Worm (Caenorhabditis elegans) whole organism, early embryonic: ENCODE data around the gene T13F3.4.

Experiments
- B0310.2 ChIP-seq: sonication (generic microtip); optimal IDR thresholded peaks from 2 replicates; lab custom pipeline; 2016; ENCODE audit warnings: mild to moderate bottlenecking, missing genetic modification characterization, missing compliant biosample characterization
- F13C5.2 ChIP-seq: sonication (generic microtip); optimal IDR thresholded peaks from 2 replicates; lab custom pipeline; 2017; ENCODE audit warnings: mild to moderate bottlenecking, missing genetic modification characterization, inconsistent platforms, missing compliant biosample characterization
- aly-1 ChIP-seq: sonication (generic microtip); optimal IDR thresholded peaks from 2 replicates; lab custom pipeline; 2016; ENCODE audit warnings: missing genetic modification characterization, missing compliant biosample characterization
- ama-1 ChIP-seq: fragments of 150-350 bp; optimal IDR thresholded peaks from 2 replicates; lab custom pipeline; 2014
- ceh-13 ChIP-seq: fragments of 200-800 bp; sonication (Bioruptor generic); optimal IDR thresholded peaks from 2 replicates; lab custom pipeline; 2018; ENCODE audit warnings: mild to moderate bottlenecking, missing genetic modification characterization, missing compliant biosample characterization
- ceh-36 ChIP-seq: sonication (generic microtip); optimal IDR thresholded peaks from 2 replicates; lab custom pipeline; 2016; ENCODE audit warnings: missing genetic modification characterization, inconsistent platforms, missing compliant biosample characterization
- ets-7 ChIP-seq: sonication (generic microtip); optimal IDR thresholded peaks from 2 replicates; lab custom pipeline; 2016; ENCODE audit warnings: missing genotype, missing genetic modification characterization, missing compliant biosample characterization
- flt-1 ChIP-seq: fragments of 200-800 bp; sonication (Bioruptor generic); IDR thresholded peaks from 2 replicates; pipeline ENCODE4 v1.3.6; 2022; ENCODE audit warnings: missing genetic modification characterization, missing compliant biosample characterization
- hmbx-1 ChIP-seq: sonication (generic microtip); optimal IDR thresholded peaks from 2 replicates; lab custom pipeline; 2016; ENCODE audit warnings: mild to moderate bottlenecking, missing genetic modification characterization, missing compliant biosample characterization
- hmg-4 ChIP-seq: fragments of 200-800 bp; sonication (Bioruptor generic); optimal IDR thresholded peaks from 2 replicates; lab custom pipeline; 2018; ENCODE audit warnings: mild to moderate bottlenecking, missing genetic modification characterization, missing compliant biosample characterization
- hnd-1 ChIP-seq: sonication (generic microtip); optimal IDR thresholded peaks from 2 replicates; lab custom pipeline; 2016; ENCODE audit warnings: missing genetic modification characterization, missing compliant biosample characterization
- pes-1 ChIP-seq: fragments of 200-800 bp; sonication (Bioruptor generic); IDR thresholded peaks from 2 replicates; pipeline ENCODE4 v1.3.6; 2022; ENCODE audit warnings: missing genetic modification reagents, missing genetic modification characterization, missing compliant biosample characterization
- scrt-1 ChIP-seq: fragments of 200-800 bp; sonication (Bioruptor generic); IDR thresholded peaks from 2 replicates; pipeline ENCODE4 v1.3.6; 2022; ENCODE audit warnings: missing genetic modification characterization, missing compliant biosample characterization
- sea-1 ChIP-seq: fragments of 200-800 bp; sonication (Bioruptor generic); conservative IDR thresholded peaks from 2 replicates; pipeline ENCODE4 v1.3.6; 2022; ENCODE audit warnings: missing genetic modification characterization, missing compliant biosample characterization
- tbx-11 ChIP-seq: fragments of 200-800 bp; sonication (Bioruptor generic); IDR thresholded peaks from 2 replicates; pipeline ENCODE4 v1.3.6; 2022; ENCODE audit warnings: missing genetic modification characterization, missing compliant biosample characterization
- tbx-37 ChIP-seq: fragments of 200-800 bp; sonication (Bioruptor generic); conservative IDR thresholded peaks from 2 replicates; pipeline ENCODE4 v1.3.6; 2022; ENCODE audit warnings: missing genetic modification reagents, missing genetic modification characterization, missing compliant biosample characterization
- tra-4 ChIP-seq: sonication (generic microtip); optimal IDR thresholded peaks from 2 replicates; lab custom pipeline; 2017; ENCODE audit warnings: missing genetic modification characterization, missing compliant biosample characterization

The T13F3.4 gene

ce11 chrV:16229896-16230295, 36.5 kb downstream of the T13F3.4 start, which contains the start of the genes F21H7.2 and F21H7.12:
Gene F21H7.2, minus strand, starts transcription at chrV:16229996.
Gene F21H7.12, plus strand, starts transcription at chrV:16230165.
- no peak for TF ChIP-seq ets-7 (tag; lab: Kevin White, UChicago)
- no peak for TF ChIP-seq F13C5.2 (tag; lab: Kevin White, UChicago)
- no peak for TF ChIP-seq hnd-1
- TF ChIP-seq aly-1 (tag; lab: Kevin White, UChicago) = no peak
- no peak for TF ChIP-seq tbx-37 (GFP tag; lab: Robert Waterston, UW)
- no peak for TF ChIP-seq sea-1
- no peak for TF ChIP-seq ceh-36 (tag; lab: Kevin White, UChicago)

ce11 chrV:16229439-16229838, 37.0 kb downstream of the T13F3.4 start:
- TF ChIP-seq flt-1 (GFP tag; lab: Robert Waterston, UW) (no peak), hmbx-1 (tag; lab: Kevin White, UChicago) (no peak), ceh-36 (tag; lab: Kevin White, UChicago) (no peak), ama-1 (lab: Kevin White, UChicago) (no peak), hnd-1 (no peak), ets-7 (tag; lab: Kevin White, UChicago) (no peak), tbx-37 (GFP tag; lab: Robert Waterston, UW) (no peak), pes-1 (GFP tag; lab: Robert Waterston, UW) (no peak), aly-1 (tag; lab: Kevin White, UChicago) (no peak), hmg-4 (GFP tag; lab: Kevin White, UChicago) (no peak), ceh-13 (GFP tag; lab: Kevin White, UChicago) (no peak), B0310.2 (no peak), scrt-1 (GFP tag; lab: Robert Waterston, UW) (no peak), sea-1 (no peak), F13C5.2 (tag; lab: Kevin White, UChicago) (no peak), tra-4 (tag; lab: Kevin White, UChicago) (no peak), tbx-11 (GFP tag; lab: Robert Waterston, UW) (no peak)

ce11 chrV:16226581-16226980, 39.8 kb downstream of the T13F3.4 start, which contains the start of gene F11A5.13:
Gene F11A5.13, minus strand, starts transcription at chrV:16226681.
- TF ChIP-seq flt-1 (GFP tag; lab: Robert Waterston, UW) (no peak), ets-7 (tag; lab: Kevin White, UChicago) (no peak), ama-1 (lab: Kevin White, UChicago) (no peak), pes-1 (GFP tag; lab: Robert Waterston, UW) (no peak), hmg-4 (GFP tag; lab: Kevin White, UChicago) (no peak), aly-1 (tag; lab: Kevin White, UChicago) (no peak), B0310.2 (no peak), F13C5.2 (tag; lab: Kevin White, UChicago) (no peak), tbx-11 (GFP tag; lab: Robert Waterston, UW) (no peak), tbx-37 (GFP tag; lab: Robert Waterston, UW) (no peak), sea-1 (no peak), hnd-1 (no peak), hmbx-1 (tag; lab: Kevin White, UChicago) (no peak), tra-4 (tag; lab: Kevin White, UChicago) (no peak), scrt-1 (GFP tag; lab: Robert Waterston, UW) (no peak), ceh-36 (tag; lab: Kevin White, UChicago) (no peak), ceh-13 (GFP tag; lab: Kevin White, UChicago) (no peak)

ce11 chrV:16225524-16226116, 40.8 kb downstream of the T13F3.4 start:
- TF ChIP-seq aly-1 (tag; lab: Kevin White, UChicago) = no peak
- TF ChIP-seq B0310.2 = no peak
- TF ChIP-seq hmbx-1 (tag; lab: Kevin White, UChicago) = no peak
- TF ChIP-seq flt-1 (GFP tag; lab: Robert Waterston, UW) = no peak
- TF ChIP-seq pes-1 (GFP tag; lab: Robert Waterston, UW) = no peak
- no peak for TF ChIP-seq tbx-11 (GFP tag; lab: Robert Waterston, UW)
- TF ChIP-seq ama-1 (lab: Kevin White, UChicago) = no peak
- TF ChIP-seq sea-1 = no peak
- TF ChIP-seq scrt-1 (GFP tag; lab: Robert Waterston, UW) = no peak
- TF ChIP-seq ceh-13 (GFP tag; lab: Kevin White, UChicago) = no peak
- no peak for TF ChIP-seq ets-7 (tag; lab: Kevin White, UChicago)
- TF ChIP-seq hmg-4 (GFP tag; lab: Kevin White, UChicago) = no peak
- no peak for TF ChIP-seq tbx-37 (GFP tag; lab: Robert Waterston, UW)
- TF ChIP-seq hnd-1 = no peak
- no peak for TF ChIP-seq F13C5.2 (tag; lab: Kevin White, UChicago)
- no peak for TF ChIP-seq ceh-36 (tag; lab: Kevin White, UChicago)
- no peak for TF ChIP-seq tra-4 (tag; lab: Kevin White, UChicago)

ce11 chrV:16224027-16224426, 42.4 kb downstream of the T13F3.4 start, which contains the start of gene stdh-2:
Gene stdh-2, plus strand, starts transcription at chrV:16224327.
- no peak for TF ChIP-seq F13C5.2 (tag; lab: Kevin White, UChicago)
- no peak for TF ChIP-seq aly-1 (tag; lab: Kevin White, UChicago)
- TF ChIP-seq sea-1 = no peak
- TF ChIP-seq hnd-1 = no peak

ce11 chrV:16220020-16220419, 46.4 kb downstream of the T13F3.4 start:
- TF ChIP-seq flt-1 (GFP tag; lab: Robert Waterston, UW) (no peak), hnd-1 (no peak)

- TF ChIP-seq hnd-1 (no peak), hmg-4 (GFP tag; lab: Kevin White, UChicago) (no peak), ceh-13 (GFP tag; lab: Kevin White, UChicago) (no peak), tra-4 (tag; lab: Kevin White, UChicago) (no peak), ama-1 (lab: Kevin White, UChicago) (no peak), ets-7 (tag; lab: Kevin White, UChicago) (no peak), hmbx-1 (tag; lab: Kevin White, UChicago) (no peak), aly-1 (tag; lab: Kevin White, UChicago) (no peak), flt-1 (GFP tag; lab: Robert Waterston, UW) (no peak), B0310.2 (no peak), tbx-11 (GFP tag; lab: Robert Waterston, UW) (no peak), ceh-36 (tag; lab: Kevin White, UChicago) (no peak), tbx-37 (GFP tag; lab: Robert Waterston, UW) (no peak), F13C5.2 (tag; lab: Kevin White, UChicago) (no peak), scrt-1 (GFP tag; lab: Robert Waterston, UW) (no peak), pes-1 (GFP tag; lab: Robert Waterston, UW) (no peak), sea-1 (no peak)
Measured at ce11 chrV:16218972-16219757, 47.2 kb downstream of the T13F3.4 start, which contains the start of gene glc-1. Gene glc-1, plus strand, starts transcription at chrV:16219634.
